Worm (Caenorhabditis elegans) whole organism, mixed stage, embryonic: ENCODE results near the gene Y102A5C.2.

Experiments
- ces-1 ChIP-seq: fragments of 150-350 bp; optimal IDR thresholded peaks from 2 replicates; lab custom pipeline; 2014; ENCODE audit warnings: missing biosample characterization, missing genetic modification reagents, missing genetic modification characterization
- elt-3 ChIP-seq: fragments of 150-350 bp; optimal IDR thresholded peaks from 2 replicates; lab custom pipeline; 2014; ENCODE audit warnings: missing biosample characterization, missing genetic modification characterization
- hlh-1 ChIP-seq: fragments of 150-350 bp; optimal IDR thresholded peaks from 2 replicates; lab custom pipeline; 2014; ENCODE audit warnings: missing biosample characterization, missing genetic modification reagents, missing genetic modification characterization
- mep-1 ChIP-seq: fragments of 150-350 bp; optimal IDR thresholded peaks from 2 replicates; lab custom pipeline; 2017; ENCODE audit warnings: missing biosample characterization, missing genetic modification reagents, missing genetic modification characterization, inconsistent platforms
- nhr-12 ChIP-seq: fragments of 150-350 bp; optimal IDR thresholded peaks from 2 replicates; lab custom pipeline; 2014; ENCODE audit warnings: missing biosample characterization, missing genetic modification characterization
- nhr-237 ChIP-seq: fragments of 150-350 bp; optimal IDR thresholded peaks from 2 replicates; lab custom pipeline; 2014; ENCODE audit warnings: missing biosample characterization, missing genetic modification characterization
- nhr-28 ChIP-seq: fragments of 150-350 bp; optimal IDR thresholded peaks from 2 replicates; lab custom pipeline; 2014; ENCODE audit warnings: missing biosample characterization, missing genetic modification characterization
- pha-4 ChIP-seq: fragments of 150-350 bp; optimal IDR thresholded peaks from 2 replicates; lab custom pipeline; 2018; ENCODE audit warnings: missing biosample characterization, missing genetic modification reagents, missing genetic modification characterization
- tbx-8 ChIP-seq: fragments of 200-800 bp; sonication (Bioruptor generic); optimal IDR thresholded peaks from 2 replicates; lab custom pipeline; 2018; ENCODE audit warnings: mild to moderate bottlenecking, missing genetic modification characterization, moderate library complexity, missing compliant biosample characterization
- unc-39 ChIP-seq: fragments of 150-350 bp; optimal IDR thresholded peaks from 2 replicates; lab custom pipeline; 2014; ENCODE audit warnings: missing biosample characterization, missing genetic modification characterization
- unc-62 ChIP-seq: fragments of 150-350 bp; optimal IDR thresholded peaks from 2 replicates; lab custom pipeline; 2014; ENCODE audit warnings: missing biosample characterization, missing genetic modification reagents, missing genetic modification characterization
- zip-8 ChIP-seq: fragments of 150-350 bp; optimal IDR thresholded peaks from 2 replicates; lab custom pipeline; 2014; ENCODE audit warnings: missing biosample characterization, missing genetic modification characterization

- TF ChIP-seq zip-8 (tag; lab: Kevin White, UChicago) (no peak), unc-62 (GFP tag; lab: Kevin White, UChicago) (no peak), pha-4 (tag; lab: Kevin White, UChicago) (no peak), nhr-12 (no peak), ces-1 (GFP tag; lab: Kevin White, UChicago) (no peak), mep-1 (tag; lab: Kevin White, UChicago) (no peak), nhr-237 (tag; lab: Kevin White, UChicago) (no peak), elt-3 (tag; lab: Kevin White, UChicago) (no peak), nhr-28 (tag; lab: Kevin White, UChicago) (no peak), tbx-8 (no peak), unc-39 (tag; lab: Kevin White, UChicago) (no peak), hlh-1 (tag; lab: Kevin White, UChicago) (no peak)
Measured at ce11 chrV:16874966-16875365, 43.6 kb upstream of the Y102A5C.2 start, which contains the start of gene F49A5.10.
